Fruit fly (Drosophila melanogaster) whole organism, embryonic: ENCODE results near the gene Reg-2.
A peak's percentile ranks its signal among the peaks of the same experiment; 100 is the strongest.

ENCODE experiments used
- ATbp ChIP-seq: fragments of 200-800 bp; sonication (Bioruptor generic); optimal IDR thresholded peaks from 2 replicates; lab custom pipeline; 2017; ENCODE audit warnings: missing biosample characterization, mild to moderate bottlenecking, missing genetic modification characterization, missing genetic modification reagents
- CG10565 ChIP-seq: fragments of 200-800 bp; sonication (Bioruptor generic); optimal IDR thresholded peaks from 3 replicates; lab custom pipeline; 2016; ENCODE audit warnings: missing biosample characterization, mild to moderate bottlenecking, missing genetic modification characterization
- CG10979 ChIP-seq: fragments of 200-800 bp; sonication (Bioruptor generic); optimal IDR thresholded peaks from 2 replicates; lab custom pipeline; 2018; ENCODE audit warnings: missing biosample characterization, mild to moderate bottlenecking, missing genetic modification characterization, moderate library complexity
- CG1233 ChIP-seq: fragments of 200-800 bp; sonication (Bioruptor generic); optimal IDR thresholded peaks from 4 replicates; lab custom pipeline; 2018; ENCODE audit warnings: missing biosample characterization, mild to moderate bottlenecking, missing genetic modification characterization
- CG13424 ChIP-seq: fragments of 200-800 bp; sonication (Bioruptor generic); optimal IDR thresholded peaks from 2 replicates; lab custom pipeline; 2019; ENCODE audit warnings: missing biosample characterization, mild to moderate bottlenecking, missing genetic modification characterization, moderate library complexity
- CG14014 ChIP-seq: fragments of 200-800 bp; sonication (Bioruptor generic); IDR thresholded peaks from 2 replicates; pipeline ENCODE4 v1.3.6; 2022; ENCODE audit warnings: missing biosample characterization, missing genetic modification characterization
- CG14667 ChIP-seq: fragments of 200-800 bp; sonication (Bioruptor generic); IDR thresholded peaks from 2 replicates; pipeline ENCODE4 v1.3.6; 2022; ENCODE audit warnings: missing biosample characterization, missing genetic modification characterization
- CG17186 ChIP-seq: fragments of 200-800 bp; sonication (Bioruptor generic); optimal IDR thresholded peaks from 3 replicates; lab custom pipeline; 2017; ENCODE audit warnings: missing biosample characterization, missing genetic modification reagents, missing genetic modification characterization
- CG17328 ChIP-seq: fragments of 200-800 bp; sonication (Bioruptor generic); IDR thresholded peaks from 2 replicates; pipeline ENCODE4 v1.3.6; 2022; ENCODE audit warnings: missing biosample characterization, missing genetic modification characterization
- CG17568 ChIP-seq: fragments of 200-800 bp; sonication (Bioruptor generic); optimal IDR thresholded peaks from 2 replicates; lab custom pipeline; 2018; ENCODE audit warnings: missing biosample characterization, mild to moderate bottlenecking, missing genetic modification characterization, moderate library complexity
- CG18476 ChIP-seq: fragments of 200-800 bp; sonication (Bioruptor generic); optimal IDR thresholded peaks from 2 replicates; lab custom pipeline; 2016; ENCODE audit warnings: missing biosample characterization, mild to moderate bottlenecking, missing genetic modification characterization
- CG18619 ChIP-seq: fragments of 200-800 bp; sonication (Bioruptor generic); optimal IDR thresholded peaks from 3 replicates; lab custom pipeline; 2017; ENCODE audit warnings: missing biosample characterization, mild to moderate bottlenecking, missing genetic modification characterization
- CG2116 ChIP-seq: fragments of 200-800 bp; sonication (Bioruptor generic); optimal IDR thresholded peaks from 3 replicates; lab custom pipeline; 2018; ENCODE audit warnings: missing biosample characterization, mild to moderate bottlenecking, missing genetic modification characterization
- CG34224 ChIP-seq: fragments of 200-800 bp; sonication (Bioruptor generic); IDR thresholded peaks from 3 replicates; pipeline ENCODE4 v1.3.6; 2022; ENCODE audit warnings: missing biosample characterization, missing genetic modification characterization; ENCODE audit not compliant: partially characterized antibody
- CG3838 ChIP-seq: fragments of 200-800 bp; sonication (Bioruptor generic); optimal IDR thresholded peaks from 3 replicates; lab custom pipeline; 2016; ENCODE audit warnings: missing biosample characterization, missing genetic modification characterization
- CG5180 ChIP-seq: fragments of 200-800 bp; sonication (Bioruptor generic); optimal IDR thresholded peaks from 3 replicates; lab custom pipeline; 2017; ENCODE audit warnings: missing biosample characterization, missing genetic modification characterization, mild to moderate bottlenecking, moderate library complexity, missing genetic modification reagents
- CG6654 ChIP-seq: fragments of 200-800 bp; sonication (Bioruptor generic); optimal IDR thresholded peaks from 2 replicates; lab custom pipeline; 2017; ENCODE audit warnings: missing biosample characterization, mild to moderate bottlenecking, missing genetic modification characterization
- CG6765 ChIP-seq: fragments of 200-800 bp; sonication (Bioruptor generic); optimal IDR thresholded peaks from 3 replicates; lab custom pipeline; 2017; ENCODE audit warnings: missing biosample characterization, mild to moderate bottlenecking, missing genetic modification characterization
- CG7556 ChIP-seq: fragments of 200-800 bp; sonication (Bioruptor generic); optimal IDR thresholded peaks from 2 replicates; lab custom pipeline; 2017; ENCODE audit warnings: missing biosample characterization, mild to moderate bottlenecking, missing genetic modification characterization
- CG8924 ChIP-seq: fragments of 200-800 bp; optimal IDR thresholded peaks from 3 replicates; lab custom pipeline; 2019; ENCODE audit warnings: missing biosample characterization, mild to moderate bottlenecking, missing genetic modification characterization, moderate library complexity
- Camta ChIP-seq: fragments of 200-800 bp; sonication (Bioruptor generic); optimal IDR thresholded peaks from 2 replicates; lab custom pipeline; 2016; ENCODE audit warnings: missing biosample characterization, missing genetic modification characterization
- D19B ChIP-seq: fragments of 200-800 bp; sonication (Bioruptor generic); optimal IDR thresholded peaks from 2 replicates; lab custom pipeline; 2017; ENCODE audit warnings: missing biosample characterization, mild to moderate bottlenecking, missing genetic modification characterization
- Doc2 ChIP-seq: fragments of 200-800 bp; sonication (Bioruptor generic); IDR thresholded peaks from 2 replicates; pipeline ENCODE4 v1.3.6; 2022; ENCODE audit warnings: missing biosample characterization, missing genetic modification characterization
- E2f1 ChIP-seq: fragments of 200-800 bp; sonication (Bioruptor generic); IDR thresholded peaks from 2 replicates; pipeline ENCODE4 v1.3.6; 2022; ENCODE audit warnings: missing biosample characterization, missing genetic modification characterization
- Med ChIP-seq: fragments of 200-800 bp; sonication (Bioruptor generic); peaks from one replicate; lab custom pipeline; 2016; ENCODE audit warnings: missing biosample characterization, missing genetic modification characterization, mild to moderate bottlenecking, inconsistent platforms, moderate library complexity
- PHDP ChIP-seq: fragments of 200-800 bp; sonication (Bioruptor generic); optimal IDR thresholded peaks from 3 replicates; lab custom pipeline; 2018; ENCODE audit warnings: missing biosample characterization, mild to moderate bottlenecking, missing genetic modification characterization, moderate library complexity
- Scr ChIP-seq: fragments of 200-800 bp; sonication (Bioruptor generic); IDR thresholded peaks from 2 replicates; pipeline ENCODE4 v1.3.6; 2022; ENCODE audit warnings: missing biosample characterization, missing genetic modification characterization; ENCODE audit not compliant: partially characterized antibody
- Spps ChIP-seq: fragments of 200-800 bp; sonication (Bioruptor generic); optimal IDR thresholded peaks from 2 replicates; lab custom pipeline; 2018; ENCODE audit warnings: missing biosample characterization, mild to moderate bottlenecking, missing genetic modification characterization
- Usf ChIP-seq: fragments of 200-800 bp; sonication (Bioruptor generic); optimal IDR thresholded peaks from 2 replicates; lab custom pipeline; 2017; ENCODE audit warnings: missing genotype, missing biosample characterization, missing genetic modification characterization
- aop ChIP-seq: fragments of 200-800 bp; sonication (Bioruptor generic); IDR thresholded peaks from 2 replicates; pipeline ENCODE4 v1.3.6; 2022; ENCODE audit warnings: missing biosample characterization, missing genetic modification characterization
- croc ChIP-seq: fragments of 200-800 bp; sonication (Bioruptor generic); conservative IDR thresholded peaks from 3 replicates; pipeline ENCODE4 v1.3.6; 2022; ENCODE audit warnings: missing biosample characterization, missing genetic modification characterization
- ewg ChIP-seq: fragments of 200-800 bp; sonication (Bioruptor generic); optimal IDR thresholded peaks from 3 replicates; lab custom pipeline; 2017; ENCODE audit warnings: mild to moderate bottlenecking, missing biosample characterization, missing genetic modification reagents, missing genetic modification characterization
- jumu ChIP-seq: fragments of 200-800 bp; sonication (Bioruptor generic); optimal IDR thresholded peaks from 3 replicates; lab custom pipeline; 2016; ENCODE audit warnings: missing biosample characterization, missing genetic modification characterization
- lbe ChIP-seq: fragments of 200-800 bp; sonication (Bioruptor generic); optimal IDR thresholded peaks from 2 replicates; lab custom pipeline; 2016; ENCODE audit warnings: missing biosample characterization, mild to moderate bottlenecking, missing genetic modification characterization
- lmd ChIP-seq: fragments of 200-800 bp; sonication (Bioruptor generic); IDR thresholded peaks from 2 replicates; pipeline ENCODE4 v1.3.6; 2022; ENCODE audit warnings: missing biosample characterization, missing genetic modification characterization
- maf-S ChIP-seq: fragments of 200-800 bp; sonication (Bioruptor generic); optimal IDR thresholded peaks from 2 replicates; lab custom pipeline; 2016; ENCODE audit warnings: missing biosample characterization, missing genetic modification characterization
- mirr ChIP-seq: fragments of 200-800 bp; sonication (Bioruptor generic); optimal IDR thresholded peaks from 3 replicates; lab custom pipeline; 2018; ENCODE audit warnings: missing biosample characterization, mild to moderate bottlenecking, missing genetic modification characterization
- pita ChIP-seq: fragments of 200-800 bp; sonication (Bioruptor generic); optimal IDR thresholded peaks from 2 replicates; lab custom pipeline; 2017; ENCODE audit warnings: missing biosample characterization, mild to moderate bottlenecking, missing genetic modification characterization
- pros ChIP-seq: fragments of 200-800 bp; sonication (Bioruptor generic); optimal IDR thresholded peaks from 3 replicates; lab custom pipeline; 2019; ENCODE audit warnings: missing biosample characterization, mild to moderate bottlenecking, missing genetic modification characterization, moderate library complexity
- ro ChIP-seq: fragments of 200-800 bp; sonication (Bioruptor generic); IDR thresholded peaks from 2 replicates; pipeline ENCODE4 v1.3.6; 2022; ENCODE audit warnings: missing biosample characterization, missing genetic modification characterization
- scrt ChIP-seq: fragments of 200-800 bp; sonication (Bioruptor generic); optimal IDR thresholded peaks from 2 replicates; lab custom pipeline; 2018; ENCODE audit warnings: missing biosample characterization, mild to moderate bottlenecking, missing genetic modification characterization, moderate library complexity
- sd ChIP-seq: fragments of 200-800 bp; sonication (Bioruptor generic); optimal IDR thresholded peaks from 3 replicates; lab custom pipeline; 2018; ENCODE audit warnings: missing biosample characterization, mild to moderate bottlenecking, missing genetic modification characterization, moderate library complexity
- seq ChIP-seq: fragments of 200-800 bp; sonication (Bioruptor generic); IDR thresholded peaks from 2 replicates; pipeline ENCODE4 v1.3.6; 2022; ENCODE audit warnings: missing biosample characterization, missing genetic modification characterization
- shn ChIP-seq: fragments of 200-800 bp; sonication (Bioruptor generic); optimal IDR thresholded peaks from 3 replicates; lab custom pipeline; 2016; ENCODE audit warnings: missing biosample characterization, missing genetic modification characterization
- sima ChIP-seq: fragments of 200-800 bp; sonication (Bioruptor generic); optimal IDR thresholded peaks from 2 replicates; lab custom pipeline; 2016; ENCODE audit warnings: missing biosample characterization, missing genetic modification characterization
- ssp ChIP-seq: fragments of 200-800 bp; sonication (Bioruptor generic); IDR thresholded peaks from 2 replicates; pipeline ENCODE4 v1.3.6; 2022; ENCODE audit warnings: missing biosample characterization, missing genetic modification characterization
- tup ChIP-seq: fragments of 200-800 bp; sonication (Bioruptor generic); optimal IDR thresholded peaks from 2 replicates; lab custom pipeline; 2016; ENCODE audit warnings: missing biosample characterization, mild to moderate bottlenecking, missing genetic modification characterization, moderate library complexity
- zf30C ChIP-seq: fragments of 200-800 bp; sonication (Bioruptor generic); optimal IDR thresholded peaks from 3 replicates; lab custom pipeline; 2018; ENCODE audit warnings: missing biosample characterization, mild to moderate bottlenecking, missing genetic modification characterization

Reg-2 gene

DNA sequence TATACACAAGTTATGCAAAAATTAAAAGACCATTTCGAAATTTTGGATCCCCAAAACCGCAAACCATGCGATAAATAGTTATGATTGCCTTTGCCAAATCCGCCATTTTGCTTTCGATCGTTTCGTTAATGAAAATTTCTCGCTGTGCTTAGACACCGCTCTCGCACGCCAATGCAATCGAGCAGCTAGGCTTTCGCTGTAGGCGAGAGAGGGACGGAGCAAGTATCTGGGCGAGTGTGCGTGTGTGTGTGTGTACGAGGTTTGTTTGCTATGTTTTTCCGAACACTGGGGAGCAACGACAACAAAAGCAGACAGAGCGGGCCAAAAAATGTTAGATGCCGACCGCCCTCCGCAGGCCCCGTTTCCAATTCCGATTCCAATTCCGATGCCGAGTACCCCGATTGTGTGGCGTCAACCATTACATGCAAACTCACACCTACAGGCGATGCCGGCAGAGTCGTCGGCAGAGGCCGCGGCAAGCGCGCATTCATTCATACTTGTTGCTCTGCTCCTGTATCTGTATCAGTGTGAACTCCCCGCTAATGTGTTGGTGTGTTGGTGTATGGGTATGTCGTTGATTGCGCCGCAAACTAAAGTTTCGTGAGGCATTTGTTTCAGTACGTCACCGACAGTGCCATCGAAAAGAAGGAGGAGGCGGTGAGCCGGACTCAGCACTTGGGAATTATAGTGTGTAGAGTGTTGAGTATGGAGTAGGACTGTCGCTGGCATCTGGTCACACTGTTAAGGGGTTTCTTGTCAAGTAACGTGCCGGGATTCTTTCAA lies 21.6 kb upstream of the Reg-2 start (continued):
- peak; percentile 0 for TF ChIP-seq D19B (GFP tag; lab: Kevin White, UChicago)
- TF ChIP-seq jumu (GFP tag; lab: Kevin White, UChicago) = peak; percentile 36
- TF ChIP-seq CG7556 = no peak
- TF ChIP-seq CG3838 (GFP tag; lab: Kevin White, UChicago) = peak; percentile 79
- peak; percentile 28; the same call in 1 of the 2 replicates for TF ChIP-seq CG17328 (GFP tag; lab: Robert Waterston, UW)
- no peak for TF ChIP-seq ewg (GFP tag; lab: Kevin White, UChicago)
- TF ChIP-seq aop (GFP tag; lab: Robert Waterston, UW) = peak; percentile 68; the same call in 1 of the 2 replicates
- TF ChIP-seq CG17568 (GFP tag; lab: Kevin White, UChicago) = no peak
- no peak for TF ChIP-seq maf-S (GFP tag; lab: Kevin White, UChicago)
- TF ChIP-seq CG34224 = no peak; the same call in 2 of the 3 replicates
- TF ChIP-seq CG2116 (GFP tag; lab: Kevin White, UChicago) = peak; percentile 18
- TF ChIP-seq CG6765 (GFP tag; lab: Kevin White, UChicago) = peak; percentile 8
- no peak for TF ChIP-seq Usf (GFP tag; lab: Kevin White, UChicago)
- no peak for TF ChIP-seq CG18476
- no peak for TF ChIP-seq Doc2
- peak; percentile 97 for TF ChIP-seq mirr
- peak; percentile 70 for TF ChIP-seq CG5180 (GFP tag; lab: Kevin White, UChicago)
- no peak for TF ChIP-seq CG6654 (GFP tag; lab: Kevin White, UChicago)
- TF ChIP-seq CG10979 (tag; lab: Kevin White, UChicago) = no peak
- no peak for TF ChIP-seq CG17186 (GFP tag; lab: Kevin White, UChicago)
- 0 out of 2 replicates have a peak, but pooled peaks have one; percentile 30 for TF ChIP-seq Scr
- TF ChIP-seq CG18619 = peak; percentile 15
- peak; percentile 83 for TF ChIP-seq zf30C (GFP tag; lab: Kevin White, UChicago)
- TF ChIP-seq CG10565 (GFP tag; lab: Kevin White, UChicago) = no peak
- no peak for TF ChIP-seq ro
- TF ChIP-seq CG14667 (GFP tag; lab: Robert Waterston, UW) = peak; percentile 17; the same call in 1 of the 2 replicates
- peak; percentile 100 for TF ChIP-seq sd (tag; lab: Kevin White, UChicago)
- no peak for TF ChIP-seq Camta (GFP tag; lab: Kevin White, UChicago)
- TF ChIP-seq CG13424 (tag; lab: Kevin White, UChicago) = peak; percentile 32
- peak; percentile 99 for TF ChIP-seq scrt (GFP tag; lab: Kevin White, UChicago)
- peak; percentile 41; the same call in 1 of the 2 replicates for TF ChIP-seq E2f1 (GFP tag; lab: Robert Waterston, UW)
- no peak for TF ChIP-seq pita (GFP tag; lab: Kevin White, UChicago)
- no peak for TF ChIP-seq ATbp (GFP tag; lab: Kevin White, UChicago)
- TF ChIP-seq seq (GFP tag; lab: Robert Waterston, UW) = no peak; the same call in 1 of the 2 replicates
- peak; percentile 69 for TF ChIP-seq CG8924 (tag; lab: Kevin White, UChicago)
- no peak for TF ChIP-seq tup (GFP tag; lab: Kevin White, UChicago)
- TF ChIP-seq CG14014 (GFP tag; lab: Robert Waterston, UW) = no peak; the same call in none of the 2 replicates
- peak; percentile 48 for TF ChIP-seq shn
- TF ChIP-seq PHDP (tag; lab: Kevin White, UChicago) = no peak
- TF ChIP-seq Spps = no peak
- TF ChIP-seq lbe (GFP tag; lab: Kevin White, UChicago) = peak; percentile 5
- peak; percentile 80 for TF ChIP-seq pros (GFP tag; lab: Kevin White, UChicago)
- peak; percentile 47 for TF ChIP-seq ssp (GFP tag; lab: Robert Waterston, UW)
- peak; percentile 70 for TF ChIP-seq lmd (GFP tag; lab: Robert Waterston, UW)
- TF ChIP-seq Med (GFP tag; lab: Kevin White, UChicago) = peak; percentile 94
- no peak for TF ChIP-seq croc (GFP tag; lab: Robert Waterston, UW)
- peak; percentile 100 for TF ChIP-seq CG1233 (GFP tag; lab: Kevin White, UChicago)
- TF ChIP-seq sima (GFP tag; lab: Kevin White, UChicago) = no peak
